Fruit fly (Drosophila melanogaster) whole organism, embryonic: ENCODE results near the gene Nubp1.

Source experiments
- B-H2 ChIP-seq: fragments of 200-800 bp; sonication (Bioruptor generic); optimal IDR thresholded peaks from 2 replicates; lab custom pipeline; 2018; ENCODE audit warnings: missing biosample characterization, mild to moderate bottlenecking, missing genetic modification characterization
- BtbVII ChIP-seq: fragments of 200-800 bp; sonication (Bioruptor generic); optimal IDR thresholded peaks from 3 replicates; lab custom pipeline; 2017; ENCODE audit warnings: missing biosample characterization, mild to moderate bottlenecking, missing genetic modification characterization
- Bteb2 ChIP-seq: fragments of 200-800 bp; sonication (Bioruptor generic); optimal IDR thresholded peaks from 2 replicates; lab custom pipeline; 2016; ENCODE audit warnings: missing biosample characterization, missing genetic modification characterization
- CG10366 ChIP-seq: fragments of 200-800 bp; sonication (Bioruptor generic); IDR thresholded peaks from 2 replicates; pipeline ENCODE4 v1.3.6; 2022; ENCODE audit warnings: missing biosample characterization, missing genetic modification characterization
- CG11085 ChIP-seq: fragments of 200-800 bp; sonication (Bioruptor generic); IDR thresholded peaks from 2 replicates; pipeline ENCODE4 v1.3.6; 2022; ENCODE audit warnings: missing biosample characterization, missing genetic modification characterization
- CG11723 ChIP-seq: fragments of 200-800 bp; sonication (Bioruptor generic); optimal IDR thresholded peaks from 2 replicates; lab custom pipeline; 2017; ENCODE audit warnings: missing biosample characterization, mild to moderate bottlenecking, missing genetic modification characterization
- CG14965 ChIP-seq: fragments of 200-800 bp; sonication (Bioruptor generic); optimal IDR thresholded peaks from 2 replicates; lab custom pipeline; 2016; ENCODE audit warnings: missing biosample characterization, missing genetic modification characterization, borderline replicate concordance
- CG16813 ChIP-seq: fragments of 200-800 bp; sonication (Bioruptor generic); IDR thresholded peaks from 3 replicates; pipeline ENCODE4 v1.3.6; 2022; ENCODE audit warnings: missing biosample characterization, missing genetic modification characterization; ENCODE audit not compliant: partially characterized antibody
- CG18599 ChIP-seq: fragments of 200-800 bp; sonication (Bioruptor generic); optimal IDR thresholded peaks from 3 replicates; lab custom pipeline; 2017; ENCODE audit warnings: missing biosample characterization, missing genetic modification characterization, mild to moderate bottlenecking, moderate library complexity, missing genetic modification reagents
- CG30431 ChIP-seq: fragments of 200-800 bp; sonication (Bioruptor generic); optimal IDR thresholded peaks from 2 replicates; lab custom pipeline; 2017; ENCODE audit warnings: missing biosample characterization, missing genetic modification characterization
- CG32532 ChIP-seq: fragments of 200-800 bp; sonication (Bioruptor generic); IDR thresholded peaks from 2 replicates; pipeline ENCODE4 v1.3.6; 2022; ENCODE audit warnings: missing biosample characterization, missing genetic modification characterization
- CG32772 ChIP-seq: fragments of 200-800 bp; sonication (Bioruptor generic); IDR thresholded peaks from 2 replicates; pipeline ENCODE4 v1.3.6; 2022; ENCODE audit warnings: missing biosample characterization, missing genetic modification characterization
- CG5245 ChIP-seq: fragments of 200-800 bp; sonication (Bioruptor generic); optimal IDR thresholded peaks from 3 replicates; lab custom pipeline; 2016; ENCODE audit warnings: missing biosample characterization, missing genetic modification characterization
- CG6683 ChIP-seq: fragments of 200-800 bp; sonication (Bioruptor generic); optimal IDR thresholded peaks from 2 replicates; lab custom pipeline; 2017; ENCODE audit warnings: missing biosample characterization, mild to moderate bottlenecking, missing genetic modification characterization, missing genetic modification reagents
- CG7745 ChIP-seq: fragments of 200-800 bp; sonication (Bioruptor generic); optimal IDR thresholded peaks from 2 replicates; lab custom pipeline; 2018; ENCODE audit warnings: missing biosample characterization, mild to moderate bottlenecking, missing genetic modification characterization, moderate library complexity
- CG7786 ChIP-seq: fragments of 200-800 bp; sonication (Bioruptor generic); optimal IDR thresholded peaks from 2 replicates; lab custom pipeline; 2016; ENCODE audit warnings: missing biosample characterization, missing genetic modification characterization
- CG8089 ChIP-seq: fragments of 200-800 bp; sonication (Bioruptor generic); optimal IDR thresholded peaks from 3 replicates; lab custom pipeline; 2016; ENCODE audit warnings: missing biosample characterization, missing genetic modification characterization
- CG8924 ChIP-seq: fragments of 200-800 bp; optimal IDR thresholded peaks from 3 replicates; lab custom pipeline; 2019; ENCODE audit warnings: missing biosample characterization, mild to moderate bottlenecking, missing genetic modification characterization, moderate library complexity
- CG8944 ChIP-seq: fragments of 200-800 bp; sonication (Bioruptor generic); optimal IDR thresholded peaks from 3 replicates; lab custom pipeline; 2016; ENCODE audit warnings: missing biosample characterization, missing genetic modification characterization
- CHES-1-like ChIP-seq: fragments of 200-800 bp; sonication (Bioruptor generic); optimal IDR thresholded peaks from 2 replicates; lab custom pipeline; 2016; ENCODE audit warnings: missing biosample characterization, missing genetic modification characterization
- CoRest ChIP-seq: fragments of 200-800 bp; sonication (Bioruptor generic); optimal IDR thresholded peaks from 3 replicates; lab custom pipeline; 2018; ENCODE audit warnings: missing biosample characterization, mild to moderate bottlenecking, missing genetic modification characterization, moderate library complexity
- Eip74EF ChIP-seq, 2 experiments: fragments of 200-800 bp in 1 of 2; fragments of >200 bp in 1 of 2; sonication (Bioruptor generic) in 1 of 2; optimal IDR thresholded peaks; 2 replicates each; lab custom pipeline; 2017 to 2019; ENCODE audit warnings: missing biosample characterization in 2 of 2, missing genetic modification characterization in 2 of 2, mild to moderate bottlenecking in 1 of 2, moderate library complexity in 1 of 2
- Ets97D ChIP-seq: fragments of 200-800 bp; sonication (Bioruptor generic); optimal IDR thresholded peaks from 3 replicates; lab custom pipeline; 2016; ENCODE audit warnings: missing biosample characterization, missing genetic modification characterization
- Hmr ChIP-seq: fragments of 200-800 bp; sonication (Bioruptor generic); optimal IDR thresholded peaks from 3 replicates; lab custom pipeline; 2017; ENCODE audit warnings: mild to moderate bottlenecking, missing biosample characterization, missing genetic modification reagents, missing genetic modification characterization
- Hr51 ChIP-seq, 2 experiments: fragments of 200-800 bp; sonication (Bioruptor generic); optimal IDR thresholded peaks; 2 replicates in 1 of 2; 3 replicates in 1 of 2; lab custom pipeline; 2016 to 2018; ENCODE audit warnings: missing biosample characterization in 2 of 2, missing genetic modification characterization in 2 of 2, mild to moderate bottlenecking in 1 of 2, moderate library complexity in 1 of 2
- Lim3 ChIP-seq: fragments of 200-800 bp; sonication (Bioruptor generic); IDR thresholded peaks from 2 replicates; pipeline ENCODE4 v1.3.6; 2022; ENCODE audit warnings: missing biosample characterization, missing genetic modification characterization
- Lpt ChIP-seq: fragments of >200 bp; optimal IDR thresholded peaks from 2 replicates; lab custom pipeline; 2018; ENCODE audit warnings: missing biosample characterization, missing genetic modification characterization
- MTF-1 ChIP-seq: fragments of 200-800 bp; sonication (Bioruptor generic); optimal IDR thresholded peaks from 2 replicates; lab custom pipeline; 2018; ENCODE audit warnings: missing biosample characterization, mild to moderate bottlenecking, missing genetic modification characterization, borderline replicate concordance
- Med ChIP-seq: fragments of 200-800 bp; sonication (Bioruptor generic); peaks from one replicate; lab custom pipeline; 2016; ENCODE audit warnings: missing biosample characterization, missing genetic modification characterization, mild to moderate bottlenecking, inconsistent platforms, moderate library complexity
- Pdp1 ChIP-seq, 2 experiments: fragments of 200-800 bp; sonication (Bioruptor generic); optimal IDR thresholded peaks; 3 replicates each; lab custom pipeline; 2016; ENCODE audit warnings: missing biosample characterization in 2 of 2, missing genetic modification characterization in 2 of 2, mild to moderate bottlenecking in 1 of 2, moderate library complexity in 1 of 2
- Sry-β ChIP-seq: fragments of 200-800 bp; sonication (Bioruptor generic); optimal IDR thresholded peaks from 2 replicates; lab custom pipeline; 2018; ENCODE audit warnings: missing biosample characterization, mild to moderate bottlenecking, missing genetic modification characterization, moderate library complexity
- TFAM ChIP-seq: fragments of 200-800 bp; sonication (Bioruptor generic); optimal IDR thresholded peaks from 2 replicates; lab custom pipeline; 2017; ENCODE audit warnings: missing biosample characterization, missing genetic modification characterization, inconsistent platforms
- Tbp ChIP-seq: fragments of >200 bp; optimal IDR thresholded peaks from 2 replicates; lab custom pipeline; 2018; ENCODE audit warnings: missing biosample characterization, missing genetic modification characterization
- bab2 ChIP-seq: fragments of 200-800 bp; sonication (Bioruptor generic); optimal IDR thresholded peaks from 2 replicates; lab custom pipeline; 2016; ENCODE audit warnings: missing biosample characterization, missing genetic modification characterization
- bbx ChIP-seq: fragments of 200-800 bp; sonication (Bioruptor generic); IDR thresholded peaks from 2 replicates; pipeline ENCODE4 v1.3.6; 2022; ENCODE audit warnings: missing biosample characterization, missing genetic modification characterization; ENCODE audit not compliant: partially characterized antibody
- cg ChIP-seq: fragments of 200-800 bp; sonication (Bioruptor generic); optimal IDR thresholded peaks from 3 replicates; lab custom pipeline; 2019; ENCODE audit warnings: missing biosample characterization, mild to moderate bottlenecking, missing genetic modification characterization, moderate library complexity
- chm ChIP-seq: fragments of 200-800 bp; sonication (Bioruptor generic); IDR thresholded peaks from 2 replicates; pipeline ENCODE4 v1.3.6; 2022; ENCODE audit warnings: missing biosample characterization, missing genetic modification characterization
- dpn ChIP-seq, 2 experiments: fragments of 200-800 bp; sonication (Bioruptor generic); optimal IDR thresholded peaks; 3 replicates each; lab custom pipeline; 2016; ENCODE audit warnings: missing biosample characterization in 2 of 2, missing genetic modification characterization in 2 of 2
- esg ChIP-seq: fragments of 200-800 bp; sonication (Bioruptor generic); conservative IDR thresholded peaks from 2 replicates; pipeline ENCODE4 v1.3.6; 2022; ENCODE audit warnings: missing biosample characterization, missing genetic modification characterization
- exex ChIP-seq: fragments of 200-800 bp; sonication (Bioruptor generic); optimal IDR thresholded peaks from 4 replicates; lab custom pipeline; 2018; ENCODE audit warnings: missing biosample characterization, mild to moderate bottlenecking, missing genetic modification characterization, moderate library complexity
- h ChIP-seq: fragments of >200 bp; optimal IDR thresholded peaks from 2 replicates; lab custom pipeline; 2017
- jing ChIP-seq: fragments of 200-800 bp; sonication (Bioruptor generic); optimal IDR thresholded peaks from 2 replicates; lab custom pipeline; 2018; ENCODE audit warnings: missing biosample characterization, mild to moderate bottlenecking, missing genetic modification characterization
- jumu ChIP-seq: fragments of 200-800 bp; sonication (Bioruptor generic); optimal IDR thresholded peaks from 3 replicates; lab custom pipeline; 2016; ENCODE audit warnings: missing biosample characterization, missing genetic modification characterization
- ken ChIP-seq: fragments of 200-800 bp; sonication (Bioruptor generic); IDR thresholded peaks from 3 replicates; pipeline ENCODE4 v1.3.6; 2022; ENCODE audit warnings: missing biosample characterization, missing genetic modification characterization
- sima ChIP-seq: fragments of 200-800 bp; sonication (Bioruptor generic); optimal IDR thresholded peaks from 2 replicates; lab custom pipeline; 2016; ENCODE audit warnings: missing biosample characterization, missing genetic modification characterization
- sisA ChIP-seq: fragments of 200-800 bp; sonication (Bioruptor generic); IDR thresholded peaks from 2 replicates; pipeline ENCODE4 v1.3.6; 2022; ENCODE audit warnings: missing biosample characterization, missing genetic modification characterization
- tna ChIP-seq: fragments of 200-800 bp; sonication (Bioruptor generic); IDR thresholded peaks from 2 replicates; pipeline ENCODE4 v1.3.6; 2022; ENCODE audit warnings: missing biosample characterization, missing genetic modification characterization; ENCODE audit not compliant: partially characterized antibody
- usp ChIP-seq: fragments of >200 bp; optimal IDR thresholded peaks from 2 replicates; lab custom pipeline; 2017; ENCODE audit warnings: missing biosample characterization, missing genetic modification characterization
- wek ChIP-seq: fragments of 200-800 bp; sonication (Bioruptor generic); optimal IDR thresholded peaks from 3 replicates; lab custom pipeline; 2018; ENCODE audit warnings: missing biosample characterization, mild to moderate bottlenecking, missing genetic modification characterization, moderate library complexity
- zen ChIP-seq: fragments of 200-800 bp; sonication (Bioruptor generic); optimal IDR thresholded peaks from 3 replicates; lab custom pipeline; 2018; ENCODE audit warnings: missing biosample characterization, mild to moderate bottlenecking, missing genetic modification characterization, moderate library complexity
- zen2 ChIP-seq: fragments of 200-800 bp; sonication (Bioruptor generic); IDR thresholded peaks from 3 replicates; pipeline ENCODE4 v1.3.6; 2022; ENCODE audit warnings: missing biosample characterization, missing genetic modification characterization; ENCODE audit not compliant: partially characterized antibody

Gene Nubp1

dm6 chr2L:16703753-16704152 lies 28.6 kb upstream of the Nubp1 start (continued):
- peak; percentile 34 for TF ChIP-seq Hmr (GFP tag; lab: Kevin White, UChicago)
- no peak for TF ChIP-seq CG8944 (GFP tag; lab: Kevin White, UChicago)
- no peak for TF ChIP-seq zen (tag; lab: Kevin White, UChicago)
- peak in 1 of 2 experiments; percentile 28 for TF ChIP-seq Hr51 (GFP tag; optimal IDR thresholded peaks at IDR 0.05; lab: Kevin White, UChicago)
- no peak for TF ChIP-seq BtbVII (GFP tag; lab: Kevin White, UChicago)
- peak; percentile 27 for TF ChIP-seq jumu (GFP tag; lab: Kevin White, UChicago)
- peak; percentile 18 to 52 for TF ChIP-seq Pdp1 (GFP tag; optimal IDR thresholded peaks at IDR 0.05; lab: Kevin White, UChicago)
- TF ChIP-seq bab2 (GFP tag; lab: Kevin White, UChicago), result peak; percentile 19
- no peak for TF ChIP-seq Ets97D (GFP tag; lab: Kevin White, UChicago)
- TF ChIP-seq h (lab: Kevin White, UChicago), result no peak
- no peak for TF ChIP-seq ken
- no peak for TF ChIP-seq sima (GFP tag; lab: Kevin White, UChicago)
- TF ChIP-seq wek (GFP tag; lab: Kevin White, UChicago), result no peak
- no peak for TF ChIP-seq CHES-1-like (GFP tag; lab: Kevin White, UChicago)
- TF ChIP-seq CG10366, result peak; percentile 75
- TF ChIP-seq bbx (GFP tag; lab: Robert Waterston, UW), result peak; percentile 19; the same call in 1 of the 2 replicates
- TF ChIP-seq CoRest (tag; lab: Kevin White, UChicago), result peak; percentile 70
- TF ChIP-seq tna (GFP tag; lab: Robert Waterston, UW), result no peak
- TF ChIP-seq CG8089 (GFP tag; lab: Kevin White, UChicago), result peak; percentile 13
- no peak for TF ChIP-seq zen2 (GFP tag; lab: Robert Waterston, UW)
- peak; percentile 91 for TF ChIP-seq Med (GFP tag; lab: Kevin White, UChicago)
- TF ChIP-seq dpn (GFP tag; optimal IDR thresholded peaks at IDR 0.05; lab: Kevin White, UChicago), result peak; percentile 48 to 54
- TF ChIP-seq CG30431, result no peak
- TF ChIP-seq CG8924 (tag; lab: Kevin White, UChicago), result no peak
- TF ChIP-seq CG7745 (tag; lab: Kevin White, UChicago), result no peak
- TF ChIP-seq CG14965 (GFP tag; lab: Kevin White, UChicago), result no peak
- TF ChIP-seq CG6683, result no peak
- TF ChIP-seq usp, result no peak
- TF ChIP-seq exex, result no peak
- TF ChIP-seq CG11723, result no peak
- no peak for TF ChIP-seq Lim3
- TF ChIP-seq chm (GFP tag; lab: Robert Waterston, UW), result no peak
- TF ChIP-seq Tbp (GFP tag; lab: Kevin White, UChicago), result no peak
- TF ChIP-seq CG32532, result no peak
- TF ChIP-seq Sry-β (GFP tag; lab: Kevin White, UChicago), result no peak
- peak; percentile 21; the same call in 1 of the 2 replicates for TF ChIP-seq esg
- no peak for TF ChIP-seq Eip74EF (GFP tag; optimal IDR thresholded peaks at IDR 0.05; lab: Kevin White, UChicago)
- no peak for TF ChIP-seq CG18599
- no peak; the same call in 1 of the 2 replicates for TF ChIP-seq sisA (GFP tag; lab: Robert Waterston, UW)
- TF ChIP-seq CG32772 (GFP tag; lab: Robert Waterston, UW), result no peak
- TF ChIP-seq cg (GFP tag; lab: Kevin White, UChicago), result no peak
- TF ChIP-seq B-H2 (GFP tag; lab: Kevin White, UChicago), result peak; percentile 31
- TF ChIP-seq jing (GFP tag; lab: Kevin White, UChicago), result no peak
- TF ChIP-seq Bteb2 (GFP tag; lab: Kevin White, UChicago), result peak; percentile 28
- TF ChIP-seq CG7786, result peak; percentile 24
- no peak for TF ChIP-seq CG16813 (GFP tag; lab: Robert Waterston, UW)
- no peak for TF ChIP-seq CG11085 (GFP tag; lab: Robert Waterston, UW)
- TF ChIP-seq TFAM (GFP tag; lab: Kevin White, UChicago), result no peak
- TF ChIP-seq Lpt (GFP tag; lab: Kevin White, UChicago), result no peak
- no peak for TF ChIP-seq MTF-1 (GFP tag; lab: Kevin White, UChicago)
- no peak for TF ChIP-seq CG5245 (GFP tag; lab: Kevin White, UChicago)
